Worm (Caenorhabditis elegans) whole organism, L4 larva: Measurements from ENCODE around the gene F44G4.1.

ENCODE experiments used
- R02D3.7 ChIP-seq: fragments of 150-350 bp; sonication (generic microtip); optimal IDR thresholded peaks from 3 replicates; lab custom pipeline; 2014; ENCODE audit warnings: missing biosample characterization, missing genetic modification characterization
- ama-1 ChIP-seq: fragments of 150-350 bp; optimal IDR thresholded peaks from 2 replicates; lab custom pipeline; 2014; ENCODE audit warnings: inconsistent platforms, mixed read lengths
- dmd-6 ChIP-seq: fragments of 200-800 bp; sonication (Bioruptor generic); IDR thresholded peaks from 2 replicates; pipeline ENCODE4 v1.3.6; 2022; ENCODE audit warnings: missing genetic modification reagents, missing genetic modification characterization, missing compliant biosample characterization
- lin-13 ChIP-seq: fragments of 150-350 bp; optimal IDR thresholded peaks from 2 replicates; lab custom pipeline; 2014; ENCODE audit warnings: missing biosample characterization, missing genetic modification reagents, missing genetic modification characterization
- lsy-2 ChIP-seq, 2 experiments: fragments of 150-350 bp in 1 of 2; sonication (generic microtip) in 1 of 2; optimal IDR thresholded peaks; 2 replicates each; lab custom pipeline; 2014 to 2017; ENCODE audit warnings: missing biosample characterization in 2 of 2, missing genetic modification characterization in 2 of 2
- pqm-1 ChIP-seq: sonication (generic microtip); optimal IDR thresholded peaks from 2 replicates; lab custom pipeline; 2017; ENCODE audit warnings: missing biosample characterization, missing genetic modification characterization
- snpc-1.2 ChIP-seq: fragments of 200-800 bp; sonication (Bioruptor generic); IDR thresholded peaks from 2 replicates; pipeline ENCODE4 v1.3.6; 2022; ENCODE audit warnings: missing genetic modification reagents, missing genetic modification characterization, missing compliant biosample characterization
- tra-1 ChIP-seq: fragments of 200-800 bp; sonication (Bioruptor generic); IDR thresholded peaks from 2 replicates; pipeline ENCODE4 v1.3.6; 2022; ENCODE audit warnings: missing genetic modification reagents, missing genetic modification characterization, missing compliant biosample characterization
- unc-130 ChIP-seq: sonication (generic microtip); optimal IDR thresholded peaks from 2 replicates; lab custom pipeline; 2016; ENCODE audit warnings: missing genetic modification reagents, missing genetic modification characterization, missing compliant biosample characterization
- ztf-11 ChIP-seq: fragments of 150-350 bp; optimal IDR thresholded peaks from 2 replicates; lab custom pipeline; 2014; ENCODE audit warnings: missing biosample characterization, missing genetic modification characterization

DNA sequence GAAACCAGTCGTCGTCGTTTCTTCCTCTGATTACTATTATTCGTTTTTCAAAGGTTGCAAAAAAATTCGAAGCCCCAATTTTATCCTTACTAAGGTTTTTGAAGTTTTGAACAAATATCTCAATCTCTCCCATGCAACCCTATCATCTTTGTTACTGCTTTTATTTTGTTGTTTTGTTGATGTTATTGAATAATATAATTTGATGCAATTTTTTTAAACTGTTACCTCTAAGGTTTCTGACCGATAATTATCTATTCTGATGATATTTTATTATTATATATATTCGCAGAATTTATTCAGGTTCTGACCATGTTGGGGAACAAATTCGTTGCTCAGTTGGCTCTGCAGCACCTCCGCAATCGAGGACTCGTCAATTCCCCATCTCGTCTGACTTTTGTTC is 1.6 kb downstream of the F44G4.1 start, which contains the start of gene ndub-2:
- TF ChIP-seq lin-13 (GFP tag; lab: Kevin White, UChicago) (no peak), unc-130 (GFP tag; lab: Kevin White, UChicago) (no peak), snpc-1.2 (GFP tag; lab: Robert Waterston, UW) (no peak), ama-1 (lab: Kevin White, UChicago) (no peak), dmd-6 (GFP tag; lab: Robert Waterston, UW) (no peak), tra-1 (GFP tag; lab: Robert Waterston, UW) (no peak), ztf-11 (tag; lab: Kevin White, UChicago) (no peak), lsy-2 (tag; optimal IDR thresholded peaks at IDR 0.05; lab: Kevin White, UChicago) (no peak), R02D3.7 (tag; lab: Kevin White, UChicago) (no peak), pqm-1 (tag; lab: Kevin White, UChicago) (no peak)
